Fruit fly (Drosophila melanogaster): ENCODE data around the gene aay.
A peak's percentile ranks its signal among the peaks of the same experiment; 100 is the strongest.

The aay gene

dm6 chr3L:9452422-9452821, 29.4 kb downstream of the aay start (continued):
- TF ChIP-seq CG4424 (GFP tag; optimal IDR thresholded peaks at IDR 0.05) (no peak), CG7372 (GFP tag; IDR thresholded peaks at IDR 0.05) (no peak), CG11696 (GFP tag; IDR thresholded peaks at IDR 0.05) (no peak), trh (GFP tag; optimal IDR thresholded peaks at IDR 0.05) (no peak), CG3838 (GFP tag; optimal IDR thresholded peaks at IDR 0.05) (no peak), cwo (GFP tag; optimal IDR thresholded peaks at IDR 0.05) (peak; percentile 63), corto (GFP tag; optimal IDR thresholded peaks at IDR 0.05) (no peak), Blimp-1 (GFP tag; optimal IDR thresholded peaks at IDR 0.05) (no peak), al (GFP tag; IDR thresholded peaks at IDR 0.05) (no peak), bbx (GFP tag; IDR thresholded peaks at IDR 0.05; ENCODE audit: partially characterized antibody) (0 out of 2 replicates have a peak, but pooled peaks have one; percentile 31), CG6654 (GFP tag; optimal IDR thresholded peaks at IDR 0.05) (no peak), mirr (GFP tag; optimal IDR thresholded peaks at IDR 0.05) (peak; percentile 95), CTCF (GFP tag; optimal IDR thresholded peaks at IDR 0.05) (no peak), sd (tag; optimal IDR thresholded peaks at IDR 0.05) (peak; percentile 14), grn (GFP tag; optimal IDR thresholded peaks at IDR 0.05) (peak; percentile 94), Med (GFP tag) (peak; percentile 57), CG1603 (tag; optimal IDR thresholded peaks at IDR 0.05) (no peak), sug (tag; optimal IDR thresholded peaks at IDR 0.05) (peak; percentile 77), HLHmδ (GFP tag; optimal IDR thresholded peaks at IDR 0.05) (no peak), CG34376 (GFP tag; optimal IDR thresholded peaks at IDR 0.05) (peak; percentile 85), NC2α (GFP tag; optimal IDR thresholded peaks at IDR 0.05) (no peak), Optix (GFP tag; IDR thresholded peaks at IDR 0.05) (no peak), exex (tag; optimal IDR thresholded peaks at IDR 0.05) (peak; percentile 88), dysf (GFP tag; IDR thresholded peaks at IDR 0.05) (0 out of 3 replicates have a peak, but pooled peaks have one; percentile 16), Pdp1 (GFP tag; optimal IDR thresholded peaks at IDR 0.05) (peak in 1 of 2 experiments; percentile 28), rib (GFP tag; IDR thresholded peaks at IDR 0.05) (no peak)

DNA sequence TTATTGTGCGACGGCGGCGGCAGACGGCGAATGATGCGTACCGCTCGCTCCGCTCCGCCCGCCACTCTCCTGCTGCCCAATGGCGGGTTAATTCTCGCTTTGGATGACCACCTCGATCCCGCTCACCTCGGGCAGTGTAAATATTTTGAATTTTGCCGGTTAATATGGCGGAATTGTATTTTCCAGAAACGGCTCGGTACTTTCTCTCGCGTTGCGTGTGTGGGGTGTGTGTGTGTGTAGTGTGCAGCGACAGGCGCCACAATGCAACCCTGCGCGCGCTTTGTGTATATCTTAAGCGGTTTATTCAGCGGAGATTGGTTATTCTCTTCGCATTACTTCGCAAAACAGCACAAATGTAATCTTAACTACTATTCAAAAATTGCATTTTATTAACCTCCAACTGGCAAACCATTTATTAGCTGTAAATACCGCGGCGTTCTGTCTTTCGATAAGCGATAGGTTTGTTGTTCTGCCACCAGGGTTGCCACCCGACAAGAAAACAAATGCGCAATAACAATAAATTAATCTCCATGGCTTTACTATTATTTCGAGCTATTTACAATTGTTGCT, 32.9 kb downstream of the aay start, which contains the start of the genes phol and CG3552:
Gene phol (minus strand): TSS at position 463 of the 570 bp plus-strand sequence.
Gene CG3552 (plus strand): TSS at position 500 of the 570 bp plus-strand sequence.
- peak; percentile 54 for TF ChIP-seq CG15514 (GFP tag; optimal IDR thresholded peaks at IDR 0.05)
- TF ChIP-seq repo (GFP tag; optimal IDR thresholded peaks at IDR 0.05) = no peak
- peak; percentile 22 for TF ChIP-seq CG13894 (tag; optimal IDR thresholded peaks at IDR 0.05)
- TF ChIP-seq Myb (GFP tag; optimal IDR thresholded peaks at IDR 0.05) = peak; percentile 25
- TF ChIP-seq ci (GFP tag; IDR thresholded peaks at IDR 0.05) = peak; percentile 30; the same call in 1 of the 3 replicates
- peak in 1 of 2 experiments; percentile 10 for TF ChIP-seq Trl (optimal IDR thresholded peaks at IDR 0.05)
- TF ChIP-seq Trl (GFP tag; optimal IDR thresholded peaks at IDR 0.05) = no peak
- TF ChIP-seq chinmo (GFP tag; IDR thresholded peaks at IDR 0.05; ENCODE audit: partially characterized antibody) = 0 out of 4 replicates have a peak, but pooled peaks have one; percentile 36
- no peak for TF ChIP-seq bigmax (GFP tag; optimal IDR thresholded peaks at IDR 0.05)
- TF ChIP-seq Side (GFP tag; optimal IDR thresholded peaks at IDR 0.05) = no peak
- no peak for TF ChIP-seq CG11560 (tag; IDR thresholded peaks at IDR 0.05)
- no peak for TF ChIP-seq NfI (GFP tag; optimal IDR thresholded peaks at IDR 0.05)
- TF ChIP-seq Hey (tag; optimal IDR thresholded peaks at IDR 0.05) = no peak
- peak; percentile 83 for TF ChIP-seq CG15479 (GFP tag; optimal IDR thresholded peaks at IDR 0.05)
- no peak for TF ChIP-seq CG2202 (tag; optimal IDR thresholded peaks at IDR 0.05)
- TF ChIP-seq stwl (tag; optimal IDR thresholded peaks at IDR 0.05) = peak; percentile 64
- TF ChIP-seq sna (GFP tag; IDR thresholded peaks at IDR 0.05; ENCODE audit: partially characterized antibody) = peak; percentile 66; the same call in 1 of the 2 replicates
- TF ChIP-seq CG12104 (GFP tag; optimal IDR thresholded peaks at IDR 0.05) = no peak
- peak; percentile 87 for TF ChIP-seq phol (tag; optimal IDR thresholded peaks at IDR 0.05)
- TF ChIP-seq Dbx (GFP tag; IDR thresholded peaks at IDR 0.05) = no peak
- TF ChIP-seq gfzf (GFP tag; optimal IDR thresholded peaks at IDR 0.05) = peak; percentile 51
- peak; percentile 17 for TF ChIP-seq Neu2 (GFP tag; optimal IDR thresholded peaks at IDR 0.05; ENCODE audit: borderline replicate concordance)
- TF ChIP-seq CG8478 (optimal IDR thresholded peaks at IDR 0.05) = peak; percentile 9
- no peak for TF ChIP-seq Mrtf (GFP tag; IDR thresholded peaks at IDR 0.05)
- no peak for TF ChIP-seq CG6683 (GFP tag; optimal IDR thresholded peaks at IDR 0.05)
- peak; percentile 82 for TF ChIP-seq Med (GFP tag)

Data from whole organism, embryonic.